Fruit fly (Drosophila melanogaster) whole organism, embryonic: Measurements from ENCODE around the gene IscU.

Experiments
- CG10543 ChIP-seq: fragments of 200-800 bp; sonication (Bioruptor generic); optimal IDR thresholded peaks from 3 replicates; lab custom pipeline; 2017; ENCODE audit warnings: missing biosample characterization, mild to moderate bottlenecking, missing genetic modification characterization, moderate library complexity
- CG15479 ChIP-seq: fragments of 200-800 bp; sonication (Bioruptor generic); optimal IDR thresholded peaks from 3 replicates; lab custom pipeline; 2019; ENCODE audit warnings: missing biosample characterization, mild to moderate bottlenecking, missing genetic modification characterization, moderate library complexity
- CG17359 ChIP-seq: fragments of 200-800 bp; sonication (Bioruptor generic); optimal IDR thresholded peaks from 3 replicates; lab custom pipeline; 2018; ENCODE audit warnings: missing biosample characterization, mild to moderate bottlenecking, missing genetic modification characterization, moderate library complexity
- CG4730 ChIP-seq: fragments of 200-800 bp; sonication (Bioruptor generic); IDR thresholded peaks from 2 replicates; pipeline ENCODE4 v1.3.6; 2022; ENCODE audit warnings: missing biosample characterization, missing genetic modification characterization
- CG6175 ChIP-seq: fragments of 200-800 bp; sonication (Bioruptor generic); IDR thresholded peaks from 3 replicates; pipeline ENCODE4 v1.3.6; 2022; ENCODE audit warnings: missing biosample characterization, missing genetic modification characterization
- CG8290 ChIP-seq, 3 experiments: fragments of 200-800 bp; sonication (Bioruptor generic); optimal IDR thresholded peaks; 2 replicates each; lab custom pipeline; 2016 to 2019; ENCODE audit warnings: missing biosample characterization in 3 of 3, missing genetic modification characterization in 3 of 3, mild to moderate bottlenecking in 2 of 3, moderate library complexity in 1 of 3
- CG9609 ChIP-seq: fragments of 200-800 bp; sonication (Bioruptor generic); optimal IDR thresholded peaks from 3 replicates; lab custom pipeline; 2016; ENCODE audit warnings: missing biosample characterization, missing genetic modification characterization
- Dbx ChIP-seq: fragments of 200-800 bp; sonication (Bioruptor generic); IDR thresholded peaks from 3 replicates; pipeline ENCODE4 v1.3.6; 2022; ENCODE audit warnings: missing biosample characterization, missing genetic modification characterization
- ERR ChIP-seq: fragments of 200-800 bp; sonication (Bioruptor generic); optimal IDR thresholded peaks from 2 replicates; lab custom pipeline; 2016; ENCODE audit warnings: missing biosample characterization, missing genetic modification characterization
- Hand ChIP-seq: fragments of 200-800 bp; sonication (Bioruptor generic); optimal IDR thresholded peaks from 2 replicates; lab custom pipeline; 2017; ENCODE audit warnings: mild to moderate bottlenecking, missing biosample characterization, missing genetic modification reagents, missing genetic modification characterization
- NC2β ChIP-seq: fragments of 200-800 bp; sonication (Bioruptor generic); optimal IDR thresholded peaks from 2 replicates; lab custom pipeline; 2016; ENCODE audit warnings: missing biosample characterization, missing genetic modification characterization
- lbe ChIP-seq: fragments of 200-800 bp; sonication (Bioruptor generic); optimal IDR thresholded peaks from 2 replicates; lab custom pipeline; 2016; ENCODE audit warnings: missing biosample characterization, mild to moderate bottlenecking, missing genetic modification characterization
- seq ChIP-seq: fragments of 200-800 bp; sonication (Bioruptor generic); IDR thresholded peaks from 2 replicates; pipeline ENCODE4 v1.3.6; 2022; ENCODE audit warnings: missing biosample characterization, missing genetic modification characterization
- trem ChIP-seq: fragments of 200-800 bp; optimal IDR thresholded peaks from 3 replicates; lab custom pipeline; 2019; ENCODE audit warnings: missing biosample characterization, mild to moderate bottlenecking, missing genetic modification characterization, moderate library complexity

DNA sequence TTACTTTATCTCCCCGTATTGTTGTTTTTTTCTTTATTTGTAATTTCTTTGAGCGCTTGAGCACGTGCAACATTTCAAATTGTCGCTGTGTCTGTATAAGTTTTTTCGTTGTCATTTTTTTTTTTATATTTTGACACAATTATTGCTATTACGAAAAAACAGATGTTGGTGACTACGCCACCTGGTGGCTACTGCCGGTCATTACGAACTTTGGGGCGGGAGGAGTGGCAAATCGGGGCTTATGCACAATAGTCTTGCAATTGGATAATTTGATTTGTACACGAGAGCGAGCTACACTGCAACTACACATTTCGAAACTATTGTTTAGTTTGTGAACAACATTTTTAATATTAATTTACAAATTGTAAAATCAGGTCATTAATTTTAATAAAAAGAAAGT, 35.3 kb upstream of the IscU start:
- TF ChIP-seq CG9609 (GFP tag; lab: Kevin White, UChicago) (no peak), lbe (GFP tag; lab: Kevin White, UChicago) (no peak), CG10543 (GFP tag; lab: Kevin White, UChicago) (no peak), Hand (GFP tag; lab: Kevin White, UChicago) (no peak), ERR (GFP tag; lab: Kevin White, UChicago) (no peak), Dbx (no peak), CG15479 (no peak), seq (no peak), CG17359 (tag; lab: Kevin White, UChicago) (no peak), CG4730 (GFP tag; lab: Robert Waterston, UW) (no peak), NC2β (GFP tag; lab: Kevin White, UChicago) (no peak), CG8290 (GFP tag; optimal IDR thresholded peaks at IDR 0.05; lab: Kevin White, UChicago) (no peak), CG8290 (tag; optimal IDR thresholded peaks at IDR 0.05; lab: Kevin White, UChicago) (no peak), trem (no peak), CG6175 (GFP tag; lab: Robert Waterston, UW) (no peak)
